Fruit fly (Drosophila melanogaster): ENCODE results near the gene Npc2e.

Npc2e gene

dm6 chr3R:10100498-10101196 lies 47.5 kb downstream of the Npc2e start (continued):
- TF ChIP-seq fu2 (GFP tag; optimal IDR thresholded peaks at IDR 0.05) (no peak), Ets97D (GFP tag; optimal IDR thresholded peaks at IDR 0.05) (peak; percentile 28), CG15011 (GFP tag; optimal IDR thresholded peaks at IDR 0.05) (no peak), slbo (GFP tag; IDR thresholded peaks at IDR 0.05) (peak; percentile 74), B-H2 (GFP tag; optimal IDR thresholded peaks at IDR 0.05) (peak; percentile 81), CG13424 (tag; optimal IDR thresholded peaks at IDR 0.05) (peak; percentile 3), CG12391 (tag; optimal IDR thresholded peaks at IDR 0.05) (peak; percentile 11), seq (GFP tag; IDR thresholded peaks at IDR 0.05) (0 out of 2 replicates have a peak, but pooled peaks have one; percentile 19), Awh (GFP tag; IDR thresholded peaks at IDR 0.05) (0 out of 2 replicates have a peak, but pooled peaks have one; percentile 16), CG17186 (GFP tag; optimal IDR thresholded peaks at IDR 0.05) (no peak), CG32772 (GFP tag; IDR thresholded peaks at IDR 0.05) (peak; percentile 32; the same call in 1 of the 2 replicates), Sox102F (GFP tag; optimal IDR thresholded peaks at IDR 0.05) (peak; percentile 31), Trl (optimal IDR thresholded peaks at IDR 0.05) (no peak), Trl (GFP tag; optimal IDR thresholded peaks at IDR 0.05) (peak; percentile 52), CG4424 (GFP tag; optimal IDR thresholded peaks at IDR 0.05) (peak; percentile 9), ci (GFP tag; IDR thresholded peaks at IDR 0.05) (peak; percentile 81), caup (GFP tag; optimal IDR thresholded peaks at IDR 0.05; ENCODE audit: severe bottlenecking) (peak; percentile 45), dmrt99B (tag; optimal IDR thresholded peaks at IDR 0.05) (peak; percentile 1), CG3726 (GFP tag; IDR thresholded peaks at IDR 0.05) (no peak), CTCF (GFP tag; optimal IDR thresholded peaks at IDR 0.05) (peak; percentile 99), fd64A (GFP tag; optimal IDR thresholded peaks at IDR 0.05) (no peak), CG11560 (tag; IDR thresholded peaks at IDR 0.05) (peak; percentile 46; the same call in 2 of the 3 replicates), ATbp (GFP tag; optimal IDR thresholded peaks at IDR 0.05) (peak; percentile 47), vnd (GFP tag; IDR thresholded peaks at IDR 0.05; ENCODE audit: partially characterized antibody) (no peak), Max (GFP tag; optimal IDR thresholded peaks at IDR 0.05) (peak; percentile 16), dpn (GFP tag; optimal IDR thresholded peaks at IDR 0.05) (peak in 1 of 2 experiments; percentile 44), Bteb2 (GFP tag; optimal IDR thresholded peaks at IDR 0.05) (no peak), CG31365 (tag; optimal IDR thresholded peaks at IDR 0.05) (peak; percentile 31), pzg (GFP tag; optimal IDR thresholded peaks at IDR 0.05) (peak; percentile 42), HmgZ (tag; optimal IDR thresholded peaks at IDR 0.05) (peak; percentile 74), dan (GFP tag; IDR thresholded peaks at IDR 0.05) (no peak), E2f2 (GFP tag; IDR thresholded peaks at IDR 0.05) (peak; percentile 27; the same call in 1 of the 2 replicates), sd (tag; optimal IDR thresholded peaks at IDR 0.05) (peak; percentile 66), CG16815 (GFP tag; optimal IDR thresholded peaks at IDR 0.05) (no peak), bowl (GFP tag; IDR thresholded peaks at IDR 0.05) (0 out of 2 replicates have a peak, but pooled peaks have one; percentile 58), CG4820 (GFP tag; optimal IDR thresholded peaks at IDR 0.05) (peak; percentile 8), CG3847 (GFP tag; IDR thresholded peaks at IDR 0.05) (0 out of 2 replicates have a peak, but pooled peaks have one; percentile 35), CG7839 (tag; optimal IDR thresholded peaks at IDR 0.05) (peak; percentile 45), grn (GFP tag; optimal IDR thresholded peaks at IDR 0.05) (no peak), Med (GFP tag) (peak; percentile 94), Poxn (GFP tag; IDR thresholded peaks at IDR 0.05) (no peak), odd (GFP tag; optimal IDR thresholded peaks at IDR 0.05) (no peak), gem (tag; optimal IDR thresholded peaks at IDR 0.05) (peak; percentile 35), CG34224 (GFP tag; IDR thresholded peaks at IDR 0.05; ENCODE audit: partially characterized antibody) (no peak), CG11456 (GFP tag; IDR thresholded peaks at IDR 0.05) (peak; percentile 83), mam (GFP tag; optimal IDR thresholded peaks at IDR 0.05) (peak; percentile 3), tin (GFP tag; optimal IDR thresholded peaks at IDR 0.05) (peak; percentile 52), Optix (GFP tag; IDR thresholded peaks at IDR 0.05) (peak; percentile 47; the same call in 1 of the 3 replicates), ato (GFP tag; IDR thresholded peaks at IDR 0.05; ENCODE audit: partially characterized antibody) (0 out of 2 replicates have a peak, but pooled peaks have one; percentile 38), CG12744 (GFP tag; optimal IDR thresholded peaks at IDR 0.05) (no peak)
